Worm (Caenorhabditis elegans) whole organism, late embryonic: ENCODE measurements around the gene ift-43.

Source experiments
- T23F11.4 ChIP-seq: fragments of 200-800 bp; sonication (Bioruptor generic); optimal IDR thresholded peaks from 2 replicates; lab custom pipeline; 2018; ENCODE audit warnings: mild to moderate bottlenecking, missing genetic modification characterization, missing compliant biosample characterization
- hlh-6 ChIP-seq: sonication (generic microtip); optimal IDR thresholded peaks from 2 replicates; lab custom pipeline; 2016; ENCODE audit warnings: missing genotype, missing genetic modification characterization, missing compliant biosample characterization
- lin-11 ChIP-seq: fragments of 200-800 bp; sonication (Bioruptor generic); optimal IDR thresholded peaks from 2 replicates; lab custom pipeline; 2018; ENCODE audit warnings: mild to moderate bottlenecking, missing genetic modification characterization, missing compliant biosample characterization
- madf-2 ChIP-seq: sonication (generic microtip); optimal IDR thresholded peaks from 2 replicates; lab custom pipeline; 2017; ENCODE audit warnings: missing genetic modification characterization, missing compliant biosample characterization
- pag-3 ChIP-seq: sonication (generic microtip); optimal IDR thresholded peaks from 2 replicates; lab custom pipeline; 2016; ENCODE audit warnings: missing compliant biosample characterization, missing genetic modification characterization, borderline replicate concordance
- sdc-2 ChIP-seq: sonication (generic microtip); optimal IDR thresholded peaks from 2 replicates; lab custom pipeline; 2016; ENCODE audit warnings: missing genotype, missing genetic modification characterization, missing compliant biosample characterization
- sox-4 ChIP-seq: sonication (generic microtip); optimal IDR thresholded peaks from 2 replicates; lab custom pipeline; 2017; ENCODE audit warnings: mild to moderate bottlenecking, missing genetic modification characterization, inconsistent platforms, missing compliant biosample characterization
- tbx-2 ChIP-seq: sonication (generic microtip); optimal IDR thresholded peaks from 2 replicates; lab custom pipeline; 2016; ENCODE audit warnings: missing genetic modification characterization, missing compliant biosample characterization

- TF ChIP-seq sdc-2 (tag; lab: Kevin White, UChicago) (no peak), lin-11 (tag; lab: Kevin White, UChicago) (no peak), pag-3 (tag; lab: Kevin White, UChicago) (no peak), hlh-6 (tag; lab: Kevin White, UChicago) (no peak), tbx-2 (tag; lab: Kevin White, UChicago) (no peak), T23F11.4 (GFP tag; lab: Kevin White, UChicago) (no peak), sox-4 (tag; lab: Kevin White, UChicago) (no peak), madf-2 (tag; lab: Kevin White, UChicago) (no peak)
These were observed 47.6 kb upstream of the ift-43 start for ce11 chrII:5708154-5708553.
